Worm (Caenorhabditis elegans) whole organism, L3 larva: ENCODE results near the gene gpx-5.

ENCODE experiments used
- R02D3.7 ChIP-seq: fragments of 150-350 bp; optimal IDR thresholded peaks from 2 replicates; lab custom pipeline; 2014; ENCODE audit warnings: missing biosample characterization, missing genetic modification characterization
- ZK546.5 ChIP-seq: sonication (generic microtip); optimal IDR thresholded peaks from 2 replicates; lab custom pipeline; 2017; ENCODE audit warnings: missing biosample characterization, missing genetic modification characterization
- aly-2 ChIP-seq: fragments of 150-350 bp; optimal IDR thresholded peaks from 2 replicates; lab custom pipeline; 2014; ENCODE audit warnings: missing biosample characterization, missing genetic modification characterization
- ama-1 ChIP-seq: fragments of 150-350 bp; optimal IDR thresholded peaks from 2 replicates; lab custom pipeline; 2018
- ceh-16 ChIP-seq: sonication (generic microtip); optimal IDR thresholded peaks from 2 replicates; lab custom pipeline; 2017; ENCODE audit warnings: missing biosample characterization, missing genetic modification characterization
- ceh-28 ChIP-seq: fragments of 150-350 bp; optimal IDR thresholded peaks from 2 replicates; lab custom pipeline; 2014; ENCODE audit warnings: missing biosample characterization, missing genetic modification reagents, missing genetic modification characterization
- ceh-82 ChIP-seq: fragments of 150-350 bp; optimal IDR thresholded peaks from 2 replicates; lab custom pipeline; 2014; ENCODE audit warnings: missing biosample characterization, missing genetic modification characterization
- ceh-9 ChIP-seq: sonication (generic microtip); optimal IDR thresholded peaks from 2 replicates; lab custom pipeline; 2018; ENCODE audit warnings: missing biosample characterization, missing genetic modification characterization
- daf-12 ChIP-seq: fragments of 150-350 bp; optimal IDR thresholded peaks from 2 replicates; lab custom pipeline; 2014; ENCODE audit warnings: missing biosample characterization, missing genetic modification reagents, missing genetic modification characterization
- egl-27 ChIP-seq: sonication (generic microtip); optimal IDR thresholded peaks from 4 replicates; lab custom pipeline; 2017; ENCODE audit warnings: missing biosample characterization, missing genetic modification reagents, missing genetic modification characterization
- egl-5 ChIP-seq: fragments of 150-350 bp; optimal IDR thresholded peaks from 2 replicates; lab custom pipeline; 2017; ENCODE audit warnings: missing biosample characterization, missing genetic modification reagents, missing genetic modification characterization, inconsistent platforms
- elt-1 ChIP-seq: fragments of 150-350 bp; optimal IDR thresholded peaks from 2 replicates; lab custom pipeline; 2014; ENCODE audit warnings: missing biosample characterization, missing genetic modification characterization
- elt-2 ChIP-seq: sonication (generic microtip); optimal IDR thresholded peaks from 2 replicates; lab custom pipeline; 2016; ENCODE audit warnings: missing genetic modification reagents, mild to moderate bottlenecking, missing genetic modification characterization, missing compliant biosample characterization
- elt-3 ChIP-seq, 3 experiments: fragments of 150-350 bp in 1 of 3; sonication (generic microtip) in 2 of 3; optimal IDR thresholded peaks; 2 replicates in 2 of 3; 4 replicates in 1 of 3; lab custom pipeline; 2014 to 2017; ENCODE audit warnings: missing biosample characterization in 3 of 3, missing genetic modification characterization in 3 of 3
- eor-1 ChIP-seq, 2 experiments: fragments of 150-350 bp; optimal IDR thresholded peaks; 2 replicates each; lab custom pipeline; 2014 to 2018; ENCODE audit warnings: missing biosample characterization in 2 of 2, missing genetic modification characterization in 2 of 2
- fkh-10 ChIP-seq: sonication (generic microtip); optimal IDR thresholded peaks from 2 replicates; lab custom pipeline; 2017; ENCODE audit warnings: missing biosample characterization, missing genetic modification reagents, missing genetic modification characterization
- fkh-2 ChIP-seq: fragments of 150-350 bp; optimal IDR thresholded peaks from 2 replicates; lab custom pipeline; 2014; ENCODE audit warnings: missing biosample characterization, missing genetic modification reagents, missing genetic modification characterization
- fos-1 ChIP-seq: fragments of 150-350 bp; optimal IDR thresholded peaks from 2 replicates; lab custom pipeline; 2014; ENCODE audit warnings: missing biosample characterization, missing genetic modification characterization
- hmg-11 ChIP-seq: sonication (generic microtip); optimal IDR thresholded peaks from 2 replicates; lab custom pipeline; 2016; ENCODE audit warnings: missing genetic modification characterization, missing compliant biosample characterization
- jun-1 ChIP-seq: fragments of 150-350 bp; optimal IDR thresholded peaks from 2 replicates; lab custom pipeline; 2014; ENCODE audit warnings: missing biosample characterization, missing genetic modification reagents, missing genetic modification characterization
- lin-15B ChIP-seq: fragments of 150-350 bp; optimal IDR thresholded peaks from 2 replicates; lab custom pipeline; 2014; ENCODE audit warnings: missing biosample characterization, missing genetic modification characterization
- lin-39 ChIP-seq: fragments of 150-350 bp; optimal IDR thresholded peaks from 2 replicates; lab custom pipeline; 2018; ENCODE audit warnings: missing biosample characterization, missing genetic modification reagents, missing genetic modification characterization
- lsy-12 ChIP-seq: sonication (generic microtip); optimal IDR thresholded peaks from 2 replicates; lab custom pipeline; 2016; ENCODE audit warnings: mild to moderate bottlenecking, missing genetic modification characterization, missing compliant biosample characterization
- mdl-1 ChIP-seq: fragments of 150-350 bp; optimal IDR thresholded peaks from 2 replicates; lab custom pipeline; 2014; ENCODE audit warnings: missing biosample characterization, missing genetic modification characterization
- mml-1 ChIP-seq: fragments of 150-350 bp; sonication (generic microtip); optimal IDR thresholded peaks from 3 replicates; lab custom pipeline; 2014; ENCODE audit warnings: missing biosample characterization, missing genetic modification characterization
- nfya-1 ChIP-seq: sonication (generic microtip); optimal IDR thresholded peaks from 2 replicates; lab custom pipeline; 2017; ENCODE audit warnings: missing genetic modification characterization, mild to moderate bottlenecking, missing compliant biosample characterization, antibody characterized with exemption, moderate library complexity; ENCODE audit not compliant: insufficient read depth
- nhr-11 ChIP-seq: fragments of 150-350 bp; optimal IDR thresholded peaks from 2 replicates; lab custom pipeline; 2014; ENCODE audit warnings: missing biosample characterization, missing genetic modification characterization
- nhr-12 ChIP-seq: fragments of 150-350 bp; optimal IDR thresholded peaks from 2 replicates; lab custom pipeline; 2014; ENCODE audit warnings: missing biosample characterization, missing genetic modification characterization
- nhr-23 ChIP-seq: fragments of 150-350 bp; optimal IDR thresholded peaks from 2 replicates; lab custom pipeline; 2014; ENCODE audit warnings: missing biosample characterization, missing genetic modification reagents, missing genetic modification characterization
- nhr-237 ChIP-seq: fragments of 150-350 bp; optimal IDR thresholded peaks from 2 replicates; lab custom pipeline; 2014; ENCODE audit warnings: missing biosample characterization, missing genetic modification characterization
- nhr-25 ChIP-seq: sonication (generic microtip); optimal IDR thresholded peaks from 2 replicates; lab custom pipeline; 2017; ENCODE audit warnings: missing biosample characterization, missing genetic modification characterization
- nhr-28 ChIP-seq: fragments of 150-350 bp; optimal IDR thresholded peaks from 2 replicates; lab custom pipeline; 2014; ENCODE audit warnings: missing biosample characterization, missing genetic modification characterization
- nhr-43 ChIP-seq: sonication (generic microtip); optimal IDR thresholded peaks from 2 replicates; lab custom pipeline; 2016; ENCODE audit warnings: mild to moderate bottlenecking, missing genetic modification characterization, missing compliant biosample characterization; ENCODE audit not compliant: poor library complexity, severe bottlenecking
- nhr-67 ChIP-seq: fragments of 150-350 bp; optimal IDR thresholded peaks from 2 replicates; lab custom pipeline; 2014; ENCODE audit warnings: missing biosample characterization, missing genetic modification characterization
- nhr-76 ChIP-seq: fragments of 150-350 bp; sonication (generic microtip); optimal IDR thresholded peaks from 5 replicates; lab custom pipeline; 2014; ENCODE audit warnings: missing biosample characterization, missing genetic modification characterization
- nhr-77 ChIP-seq: fragments of 150-350 bp; optimal IDR thresholded peaks from 2 replicates; lab custom pipeline; 2014; ENCODE audit warnings: missing biosample characterization, missing genetic modification characterization
- pha-4 ChIP-seq: fragments of 150-350 bp; optimal IDR thresholded peaks from 2 replicates; lab custom pipeline; 2014; ENCODE audit warnings: missing biosample characterization, missing genetic modification reagents, missing genetic modification characterization
- pqm-1 ChIP-seq: fragments of 150-350 bp; optimal IDR thresholded peaks from 2 replicates; lab custom pipeline; 2017; ENCODE audit warnings: missing biosample characterization, missing genetic modification characterization, inconsistent platforms
- skn-1 ChIP-seq: fragments of 150-350 bp; optimal IDR thresholded peaks from 2 replicates; lab custom pipeline; 2014; ENCODE audit warnings: missing biosample characterization, missing genetic modification characterization
- snpc-4 ChIP-seq: fragments of 150-350 bp; optimal IDR thresholded peaks from 2 replicates; lab custom pipeline; 2014; ENCODE audit warnings: missing biosample characterization, missing genetic modification characterization
- tbx-2 ChIP-seq: sonication (generic microtip); optimal IDR thresholded peaks from 2 replicates; lab custom pipeline; 2016; ENCODE audit warnings: mild to moderate bottlenecking, missing genetic modification characterization, missing compliant biosample characterization
- unc-62 ChIP-seq: fragments of 150-350 bp; sonication (generic microtip); optimal IDR thresholded peaks from 4 replicates; lab custom pipeline; 2014; ENCODE audit warnings: missing biosample characterization, missing genetic modification reagents, missing genetic modification characterization
- zag-1 ChIP-seq: fragments of 150-350 bp; optimal IDR thresholded peaks from 2 replicates; lab custom pipeline; 2014; ENCODE audit warnings: missing biosample characterization, missing genetic modification characterization
- ztf-11 ChIP-seq: fragments of 150-350 bp; optimal IDR thresholded peaks from 2 replicates; lab custom pipeline; 2014; ENCODE audit warnings: missing biosample characterization, missing genetic modification characterization
- ztf-4 ChIP-seq: fragments of 150-350 bp; optimal IDR thresholded peaks from 2 replicates; lab custom pipeline; 2014; ENCODE audit warnings: missing biosample characterization, missing genetic modification characterization

Gene gpx-5

DNA sequence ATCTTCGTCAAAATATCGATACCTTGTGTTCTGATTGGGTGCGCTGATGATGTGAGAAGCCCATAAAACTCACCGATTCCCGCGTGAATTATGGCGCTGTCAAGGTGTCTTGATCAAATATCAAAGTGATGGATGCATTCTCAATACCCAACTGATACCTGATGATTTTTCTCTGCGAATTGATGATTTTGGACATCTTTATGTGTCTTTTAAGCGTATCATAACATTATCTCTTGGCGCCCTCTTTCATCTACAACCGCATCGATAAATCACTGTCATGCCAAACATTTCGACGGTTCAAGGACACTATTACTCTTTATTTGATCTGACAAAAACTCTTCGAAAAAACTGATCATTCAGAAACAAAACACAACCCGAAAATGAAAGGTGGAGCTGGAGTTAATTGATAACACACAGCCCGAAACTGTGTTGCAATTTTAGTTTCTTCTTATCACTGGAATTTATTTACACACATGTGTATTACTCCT is 37.2 kb upstream of the gpx-5 start (continued):
- TF ChIP-seq elt-1 (tag; lab: Kevin White, UChicago) (no peak), nhr-237 (tag; lab: Kevin White, UChicago) (no peak), aly-2 (tag; lab: Kevin White, UChicago) (no peak), ztf-11 (tag; lab: Kevin White, UChicago) (no peak), nfya-1 (tag; lab: Kevin White, UChicago) (peak; percentile 60), fkh-10 (GFP tag; lab: Kevin White, UChicago) (no peak), elt-2 (peak; percentile 65), lsy-12 (tag; lab: Kevin White, UChicago) (no peak), ama-1 (lab: Kevin White, UChicago) (no peak), nhr-28 (tag; lab: Kevin White, UChicago) (no peak), nhr-11 (tag; lab: Kevin White, UChicago) (no peak), nhr-25 (tag; lab: Kevin White, UChicago) (peak; percentile 94), pqm-1 (tag; lab: Kevin White, UChicago) (peak; percentile 81), ceh-82 (no peak)

DNA sequence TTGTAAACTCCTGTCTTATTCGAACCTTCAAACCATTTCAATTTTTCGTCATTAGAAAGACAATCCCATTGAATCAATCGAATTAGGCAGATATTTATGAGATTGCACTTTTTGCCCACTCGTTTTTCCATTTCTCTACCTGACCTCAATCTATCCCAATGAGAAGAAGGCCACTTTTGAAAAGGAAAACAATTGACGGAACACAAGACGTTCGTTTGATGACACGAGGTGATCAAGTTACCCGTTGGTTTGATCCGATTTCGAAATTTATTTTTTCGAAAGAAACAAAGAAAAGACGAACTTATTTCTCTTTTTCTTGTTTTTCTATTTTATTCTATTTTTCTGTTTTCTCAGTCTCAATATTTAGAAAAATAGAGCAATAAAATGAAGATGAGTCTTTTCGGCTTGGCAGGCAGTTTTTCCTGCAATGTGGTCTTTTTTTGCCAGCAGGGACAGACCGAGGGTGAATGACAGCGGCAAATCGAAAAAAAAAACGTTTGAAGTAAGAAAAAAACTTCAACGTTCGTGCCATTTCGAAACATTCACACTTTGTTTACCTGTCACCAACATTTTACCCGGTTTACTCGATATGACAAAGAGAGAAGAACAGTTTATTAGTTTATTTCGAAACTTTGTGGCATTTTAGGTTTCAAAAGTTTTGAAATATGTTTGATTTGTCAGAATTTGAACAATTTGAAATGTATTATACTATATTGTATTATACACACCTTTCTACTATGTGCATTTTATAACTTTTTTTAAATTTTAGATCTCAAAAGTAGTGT is 36.3 kb upstream of the gpx-5 start:
- TF ChIP-seq pha-4 (tag; lab: Kevin White, UChicago) = peak; percentile 71
- TF ChIP-seq ceh-82 = no peak
- peak; percentile 84 for TF ChIP-seq nhr-25 (tag; lab: Kevin White, UChicago)
- TF ChIP-seq nhr-23 (tag; lab: Kevin White, UChicago) = peak; percentile 24
- no peak for TF ChIP-seq nhr-12
- TF ChIP-seq, all 47 proteins: peak for 3

- TF ChIP-seq nhr-43 (tag; lab: Kevin White, UChicago) = peak; percentile 67
- no peak for TF ChIP-seq ceh-28 (tag; lab: Kevin White, UChicago)
- no peak for TF ChIP-seq R02D3.7 (tag; lab: Kevin White, UChicago)
- no peak for TF ChIP-seq nhr-11 (tag; lab: Kevin White, UChicago)
- no peak for TF ChIP-seq eor-1 (tag; optimal IDR thresholded peaks at IDR 0.05; lab: Kevin White, UChicago)
- no peak for TF ChIP-seq nhr-76 (tag; lab: Kevin White, UChicago)
- no peak for TF ChIP-seq hmg-11
- peak; percentile 20 for TF ChIP-seq ceh-16
- peak; percentile 22 for TF ChIP-seq lin-39 (tag; lab: Kevin White, UChicago)
- TF ChIP-seq pqm-1 (tag; lab: Kevin White, UChicago) = no peak
- no peak for TF ChIP-seq ama-1 (lab: Kevin White, UChicago)
- no peak for TF ChIP-seq ztf-4 (tag; lab: Kevin White, UChicago)
- no peak for TF ChIP-seq nhr-237 (tag; lab: Kevin White, UChicago)
- TF ChIP-seq ceh-82 = no peak
- TF ChIP-seq ztf-11 (tag; lab: Kevin White, UChicago) = no peak
- TF ChIP-seq mml-1 (tag; lab: Kevin White, UChicago) = no peak
- TF ChIP-seq skn-1 (tag; lab: Kevin White, UChicago) = no peak
- TF ChIP-seq elt-2 = peak; percentile 40
- TF ChIP-seq nfya-1 (tag; lab: Kevin White, UChicago) = peak; percentile 25
- no peak for TF ChIP-seq egl-5
- no peak for TF ChIP-seq tbx-2 (tag; lab: Kevin White, UChicago)
- TF ChIP-seq daf-12 = no peak
- TF ChIP-seq fkh-10 (GFP tag; lab: Kevin White, UChicago) = no peak
- no peak for TF ChIP-seq egl-27 (tag; lab: Kevin White, UChicago)
- TF ChIP-seq jun-1 = peak; percentile 40
- peak; percentile 95 for TF ChIP-seq nhr-25 (tag; lab: Kevin White, UChicago)
- no peak for TF ChIP-seq fos-1
- peak; percentile 93 for TF ChIP-seq elt-1 (tag; lab: Kevin White, UChicago)
- TF ChIP-seq nhr-28 (tag; lab: Kevin White, UChicago) = no peak
- no peak for TF ChIP-seq mdl-1 (tag; lab: Kevin White, UChicago)
- no peak for TF ChIP-seq aly-2 (tag; lab: Kevin White, UChicago)
- no peak for TF ChIP-seq lin-15B (tag; lab: Kevin White, UChicago)
- no peak for TF ChIP-seq lsy-12 (tag; lab: Kevin White, UChicago)
- no peak for TF ChIP-seq fkh-2 (tag; lab: Kevin White, UChicago)
- TF ChIP-seq ceh-9 (tag; lab: Kevin White, UChicago) = no peak
- TF ChIP-seq zag-1 (tag; lab: Kevin White, UChicago) = no peak
- TF ChIP-seq nhr-23 (tag; lab: Kevin White, UChicago) = peak; percentile 68
- TF ChIP-seq snpc-4 (tag; lab: Kevin White, UChicago) = no peak
- no peak for TF ChIP-seq nhr-12
- TF ChIP-seq nhr-67 (tag; lab: Kevin White, UChicago) = no peak
- TF ChIP-seq unc-62 (GFP tag; lab: Kevin White, UChicago) = no peak
- no peak for TF ChIP-seq ZK546.5 (tag; lab: Kevin White, UChicago)
- no peak for TF ChIP-seq nhr-77 (tag; lab: Kevin White, UChicago)
- no peak for TF ChIP-seq elt-3 (tag; optimal IDR thresholded peaks at IDR 0.05; lab: Kevin White, UChicago)
- TF ChIP-seq pha-4 (tag; lab: Kevin White, UChicago) = no peak
Observed at ce11 chrX:9548890-9549289, 35.6 kb upstream of the gpx-5 start.
